Fruit fly (Drosophila melanogaster): ENCODE data around the gene Cnb.

The Cnb gene

dm6 chr3L:1947463-1948126 lies at the start of gene Cnb, which contains the start of gene mu2:
TSS of gene Cnb (plus strand) at chr3L:1947565.
TSS of gene mu2 (minus strand) at chr3L:1947475.
- TF ChIP-seq psq (optimal IDR thresholded peaks at IDR 0.05) (no peak), Dll (optimal IDR thresholded peaks at IDR 0.05) (no peak), CG8478 (optimal IDR thresholded peaks at IDR 0.05) (no peak), EcR (GFP tag; optimal IDR thresholded peaks at IDR 0.05) (no peak), usp (GFP tag; optimal IDR thresholded peaks at IDR 0.05) (no peak), pan (optimal IDR thresholded peaks at IDR 0.05) (no peak)

- TF ChIP-seq EcR (GFP tag; optimal IDR thresholded peaks at IDR 0.05) (no peak), psq (optimal IDR thresholded peaks at IDR 0.05) (no peak), pan (optimal IDR thresholded peaks at IDR 0.05) (no peak), usp (GFP tag; optimal IDR thresholded peaks at IDR 0.05) (no peak), CG8478 (optimal IDR thresholded peaks at IDR 0.05) (no peak), Dll (optimal IDR thresholded peaks at IDR 0.05) (no peak)
Measured at dm6 chr3L:1897709-1898108, 49.7 kb upstream of the Cnb start.

dm6 chr3L:1899616-1900015 lies 47.7 kb upstream of the Cnb start:
- no peak for TF ChIP-seq CG8478 (optimal IDR thresholded peaks at IDR 0.05)
- TF ChIP-seq Dll (optimal IDR thresholded peaks at IDR 0.05) = peak; percentile 13

- TF ChIP-seq CG8478 (optimal IDR thresholded peaks at IDR 0.05) (no peak), usp (GFP tag; optimal IDR thresholded peaks at IDR 0.05) (no peak), pan (optimal IDR thresholded peaks at IDR 0.05) (no peak), psq (optimal IDR thresholded peaks at IDR 0.05) (no peak), Dll (optimal IDR thresholded peaks at IDR 0.05) (no peak), EcR (GFP tag; optimal IDR thresholded peaks at IDR 0.05) (no peak)
Measured at dm6 chr3L:1900633-1901032, 46.7 kb upstream of the Cnb start.

- TF ChIP-seq psq (optimal IDR thresholded peaks at IDR 0.05) (no peak), pan (optimal IDR thresholded peaks at IDR 0.05) (no peak), EcR (GFP tag; optimal IDR thresholded peaks at IDR 0.05) (no peak), Dll (optimal IDR thresholded peaks at IDR 0.05) (no peak)
Measured at dm6 chr3L:1904440-1904839, 42.9 kb upstream of the Cnb start.

- TF ChIP-seq Dll (optimal IDR thresholded peaks at IDR 0.05) (no peak), CG8478 (optimal IDR thresholded peaks at IDR 0.05) (no peak), usp (GFP tag; optimal IDR thresholded peaks at IDR 0.05) (no peak), psq (optimal IDR thresholded peaks at IDR 0.05) (no peak), EcR (GFP tag; optimal IDR thresholded peaks at IDR 0.05) (no peak), pan (optimal IDR thresholded peaks at IDR 0.05) (no peak)
Measured at dm6 chr3L:1905273-1905672, 42.1 kb upstream of the Cnb start.

dm6 chr3L:1906208-1906607 lies 41.2 kb upstream of the Cnb start:
- TF ChIP-seq EcR (GFP tag; optimal IDR thresholded peaks at IDR 0.05) = no peak
- no peak for TF ChIP-seq Dll (optimal IDR thresholded peaks at IDR 0.05)
- TF ChIP-seq CG8478 (optimal IDR thresholded peaks at IDR 0.05) = no peak
- TF ChIP-seq usp (GFP tag; optimal IDR thresholded peaks at IDR 0.05) = no peak
- TF ChIP-seq psq (optimal IDR thresholded peaks at IDR 0.05) = no peak
- TF ChIP-seq pan (optimal IDR thresholded peaks at IDR 0.05) = no peak

dm6 chr3L:1909000-1909399 lies 38.4 kb upstream of the Cnb start:
- TF ChIP-seq CG8478 (optimal IDR thresholded peaks at IDR 0.05) (no peak), EcR (GFP tag; optimal IDR thresholded peaks at IDR 0.05) (no peak), Dll (optimal IDR thresholded peaks at IDR 0.05) (no peak), psq (optimal IDR thresholded peaks at IDR 0.05) (no peak), pan (optimal IDR thresholded peaks at IDR 0.05) (no peak), usp (GFP tag; optimal IDR thresholded peaks at IDR 0.05) (no peak)

- TF ChIP-seq pan (optimal IDR thresholded peaks at IDR 0.05) (no peak), CG8478 (optimal IDR thresholded peaks at IDR 0.05) (no peak), usp (GFP tag; optimal IDR thresholded peaks at IDR 0.05) (no peak), EcR (GFP tag; optimal IDR thresholded peaks at IDR 0.05) (no peak), psq (optimal IDR thresholded peaks at IDR 0.05) (no peak), Dll (optimal IDR thresholded peaks at IDR 0.05) (no peak)
Measured at dm6 chr3L:1910107-1910506, 37.3 kb upstream of the Cnb start, which contains the start of gene dsb. TSS of gene dsb (minus strand) at chr3L:1910197.

- TF ChIP-seq psq (optimal IDR thresholded peaks at IDR 0.05) (no peak), pan (optimal IDR thresholded peaks at IDR 0.05) (no peak), usp (GFP tag; optimal IDR thresholded peaks at IDR 0.05) (no peak), Dll (optimal IDR thresholded peaks at IDR 0.05) (no peak), CG8478 (optimal IDR thresholded peaks at IDR 0.05) (no peak), EcR (GFP tag; optimal IDR thresholded peaks at IDR 0.05) (no peak)
Measured at dm6 chr3L:1914668-1915067, 32.7 kb upstream of the Cnb start.

dm6 chr3L:1916617-1917016 lies 30.7 kb upstream of the Cnb start:
- no peak for TF ChIP-seq Dll (optimal IDR thresholded peaks at IDR 0.05)
- TF ChIP-seq psq (optimal IDR thresholded peaks at IDR 0.05) = no peak
- no peak for TF ChIP-seq EcR (GFP tag; optimal IDR thresholded peaks at IDR 0.05)
- TF ChIP-seq pan (optimal IDR thresholded peaks at IDR 0.05) = no peak
- TF ChIP-seq usp (GFP tag; optimal IDR thresholded peaks at IDR 0.05) = no peak
- TF ChIP-seq CG8478 (optimal IDR thresholded peaks at IDR 0.05) = no peak

dm6 chr3L:1920051-1920450 lies 27.3 kb upstream of the Cnb start:
- TF ChIP-seq psq (optimal IDR thresholded peaks at IDR 0.05) (no peak), pan (optimal IDR thresholded peaks at IDR 0.05) (no peak), Dll (optimal IDR thresholded peaks at IDR 0.05) (no peak), CG8478 (optimal IDR thresholded peaks at IDR 0.05) (no peak), usp (GFP tag; optimal IDR thresholded peaks at IDR 0.05) (no peak), EcR (GFP tag; optimal IDR thresholded peaks at IDR 0.05) (no peak)

dm6 chr3L:1920943-1921342 lies 26.4 kb upstream of the Cnb start, which contains the start of gene Dbx:
TSS of gene Dbx (plus strand) at chr3L:1921307.
- TF ChIP-seq psq (optimal IDR thresholded peaks at IDR 0.05) (no peak), pan (optimal IDR thresholded peaks at IDR 0.05) (no peak), Dll (optimal IDR thresholded peaks at IDR 0.05) (no peak), CG8478 (optimal IDR thresholded peaks at IDR 0.05) (no peak), usp (GFP tag; optimal IDR thresholded peaks at IDR 0.05) (no peak), EcR (GFP tag; optimal IDR thresholded peaks at IDR 0.05) (no peak)
